Worm (Caenorhabditis elegans): ENCODE measurements around the gene Y37D8A.4.

DNA sequence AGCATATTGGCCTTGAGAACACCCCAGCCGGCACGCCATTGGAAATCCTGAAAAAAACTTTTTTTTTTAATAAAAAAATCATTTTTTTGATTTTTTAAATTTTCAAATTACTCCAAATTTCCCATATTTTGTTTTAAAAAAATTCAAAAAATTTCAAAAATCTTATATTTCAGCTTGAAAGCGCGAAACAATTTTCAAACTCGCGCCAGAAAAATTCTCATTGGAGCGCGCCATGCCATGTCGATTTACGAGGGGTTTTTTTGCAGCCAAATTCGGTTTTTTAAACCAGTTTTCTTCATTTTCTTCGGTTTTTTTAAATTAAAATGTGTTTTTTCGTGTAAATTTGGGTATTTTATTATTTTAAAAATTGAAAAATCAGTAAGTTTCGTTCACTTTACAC lies 19.6 kb downstream of the Y37D8A.4 start:
- TF ChIP-seq T22C8.4 (GFP tag; IDR thresholded peaks at IDR 0.05) (no peak), ztf-29 (GFP tag; IDR thresholded peaks at IDR 0.05) (no peak), med-1 (GFP tag; optimal IDR thresholded peaks at IDR 0.05; ENCODE audit: insufficient read depth) (no peak), flt-1 (GFP tag; IDR thresholded peaks at IDR 0.05) (no peak), tab-1 (GFP tag; IDR thresholded peaks at IDR 0.05) (no peak), ztf-23 (GFP tag; IDR thresholded peaks at IDR 0.05) (no peak), klf-2 (GFP tag; conservative IDR thresholded peaks at IDR 0.05) (no peak), ref-1 (GFP tag; conservative IDR thresholded peaks at IDR 0.05) (no peak), cog-1 (tag; optimal IDR thresholded peaks at IDR 0.05) (no peak)
